Fruit fly (Drosophila melanogaster): ENCODE results near the gene CG3635.

dm6 chr2L:22142696-22143176 is 32.5 kb upstream of the CG3635 start:
- no peak for TF ChIP-seq CG5204 (GFP tag; optimal IDR thresholded peaks at IDR 0.05)
- no peak for TF ChIP-seq Hr96 (GFP tag; optimal IDR thresholded peaks at IDR 0.05)
- TF ChIP-seq Crg-1 (GFP tag; optimal IDR thresholded peaks at IDR 0.05) = no peak
- TF ChIP-seq CG7045 (GFP tag; optimal IDR thresholded peaks at IDR 0.05) = no peak
- TF ChIP-seq bab1 (GFP tag; optimal IDR thresholded peaks at IDR 0.05) = no peak
- TF ChIP-seq kay (GFP tag; ENCODE audit: borderline replicate concordance) = no peak
- no peak for TF ChIP-seq CG11617 (GFP tag; optimal IDR thresholded peaks at IDR 0.05)
- no peak for TF ChIP-seq CG1620 (GFP tag; optimal IDR thresholded peaks at IDR 0.05)
- TF ChIP-seq tj (GFP tag; optimal IDR thresholded peaks at IDR 0.05) = no peak
- no peak for TF ChIP-seq CG33017 (tag; optimal IDR thresholded peaks at IDR 0.05)
- no peak for TF ChIP-seq CG7101 (tag; optimal IDR thresholded peaks at IDR 0.05)
